Fruit fly (Drosophila melanogaster) whole organism, embryonic: ENCODE data around the gene CG4467.

Source experiments
- BtbVII ChIP-seq: fragments of 200-800 bp; sonication (Bioruptor generic); optimal IDR thresholded peaks from 3 replicates; lab custom pipeline; 2017; ENCODE audit warnings: missing biosample characterization, mild to moderate bottlenecking, missing genetic modification characterization
- CG10147 ChIP-seq: fragments of 200-800 bp; sonication (Bioruptor generic); optimal IDR thresholded peaks from 2 replicates; lab custom pipeline; 2019; ENCODE audit warnings: missing biosample characterization, mild to moderate bottlenecking, missing genetic modification characterization, moderate library complexity
- CG11247 ChIP-seq: fragments of 200-800 bp; sonication (Bioruptor generic); IDR thresholded peaks from 2 replicates; pipeline ENCODE4 v1.3.6; 2022; ENCODE audit warnings: missing biosample characterization, missing genetic modification characterization
- CG15269 ChIP-seq: fragments of 200-800 bp; sonication (Bioruptor generic); optimal IDR thresholded peaks from 2 replicates; lab custom pipeline; 2018; ENCODE audit warnings: missing biosample characterization, mild to moderate bottlenecking, missing genetic modification characterization, moderate library complexity
- CG15696 ChIP-seq: fragments of 200-800 bp; sonication (Bioruptor generic); optimal IDR thresholded peaks from 2 replicates; lab custom pipeline; 2019; ENCODE audit warnings: missing biosample characterization, mild to moderate bottlenecking, missing genetic modification characterization, moderate library complexity
- CG18011 ChIP-seq: fragments of 200-800 bp; sonication (Bioruptor generic); optimal IDR thresholded peaks from 2 replicates; lab custom pipeline; 2017; ENCODE audit warnings: missing biosample characterization, missing genetic modification characterization, mild to moderate bottlenecking, moderate library complexity, missing genotype
- CG1832 ChIP-seq: fragments of 200-800 bp; sonication (Bioruptor generic); optimal IDR thresholded peaks from 2 replicates; lab custom pipeline; 2017; ENCODE audit warnings: missing biosample characterization, mild to moderate bottlenecking, missing genetic modification characterization, inconsistent platforms
- CG2199 ChIP-seq: fragments of 200-800 bp; sonication (Bioruptor generic); IDR thresholded peaks from 3 replicates; pipeline ENCODE4 v1.3.6; 2022; ENCODE audit warnings: missing biosample characterization, missing genetic modification characterization
- CG31224 ChIP-seq: fragments of 200-800 bp; sonication (Bioruptor generic); IDR thresholded peaks from 2 replicates; pipeline ENCODE4 v1.3.6; 2022; ENCODE audit warnings: missing biosample characterization, missing genetic modification characterization
- CG6689 ChIP-seq: fragments of 200-800 bp; sonication (Bioruptor generic); IDR thresholded peaks from 2 replicates; pipeline ENCODE4 v1.3.6; 2022; ENCODE audit warnings: missing biosample characterization, missing genetic modification characterization
- D ChIP-seq, 2 experiments: fragments of 200-800 bp in 1 of 2; fragments of >200 bp in 1 of 2; sonication (Bioruptor generic) in 1 of 2; optimal IDR thresholded peaks; 2 replicates in 1 of 2; 3 replicates in 1 of 2; lab custom pipeline; 2017; ENCODE audit warnings: mild to moderate bottlenecking in 1 of 2, missing biosample characterization in 1 of 2, missing genetic modification characterization in 1 of 2, missing genetic modification reagents in 1 of 2
- Drgx ChIP-seq: fragments of 200-800 bp; sonication (Bioruptor generic); IDR thresholded peaks from 2 replicates; pipeline ENCODE4 v1.3.6; 2022; ENCODE audit warnings: missing biosample characterization, missing genetic modification characterization
- Eip74EF ChIP-seq, 2 experiments: fragments of 200-800 bp in 1 of 2; fragments of >200 bp in 1 of 2; sonication (Bioruptor generic) in 1 of 2; optimal IDR thresholded peaks; 2 replicates each; lab custom pipeline; 2017 to 2019; ENCODE audit warnings: missing biosample characterization in 2 of 2, missing genetic modification characterization in 2 of 2, mild to moderate bottlenecking in 1 of 2, moderate library complexity in 1 of 2
- HLHmδ ChIP-seq: fragments of 200-800 bp; sonication (Bioruptor generic); optimal IDR thresholded peaks from 2 replicates; lab custom pipeline; 2018; ENCODE audit warnings: missing biosample characterization, mild to moderate bottlenecking, missing genetic modification characterization, moderate library complexity
- Hand ChIP-seq: fragments of 200-800 bp; sonication (Bioruptor generic); optimal IDR thresholded peaks from 2 replicates; lab custom pipeline; 2017; ENCODE audit warnings: mild to moderate bottlenecking, missing biosample characterization, missing genetic modification reagents, missing genetic modification characterization
- Hmr ChIP-seq: fragments of 200-800 bp; sonication (Bioruptor generic); optimal IDR thresholded peaks from 3 replicates; lab custom pipeline; 2017; ENCODE audit warnings: mild to moderate bottlenecking, missing biosample characterization, missing genetic modification reagents, missing genetic modification characterization
- Lhr ChIP-seq: fragments of 200-800 bp; sonication (Bioruptor generic); optimal IDR thresholded peaks from 3 replicates; lab custom pipeline; 2017; ENCODE audit warnings: mild to moderate bottlenecking, missing biosample characterization, missing genetic modification reagents, missing genetic modification characterization
- MBD-R2 ChIP-seq: fragments of 200-800 bp; sonication (Bioruptor generic); IDR thresholded peaks from 2 replicates; pipeline ENCODE4 v1.3.6; 2022; ENCODE audit warnings: missing biosample characterization, missing genetic modification characterization
- MESR4 ChIP-seq: fragments of 200-800 bp; sonication (Bioruptor generic); optimal IDR thresholded peaks from 2 replicates; lab custom pipeline; 2018; ENCODE audit warnings: missing biosample characterization, mild to moderate bottlenecking, missing genetic modification characterization, moderate library complexity
- MTF-1 ChIP-seq: fragments of 200-800 bp; sonication (Bioruptor generic); optimal IDR thresholded peaks from 2 replicates; lab custom pipeline; 2018; ENCODE audit warnings: missing biosample characterization, mild to moderate bottlenecking, missing genetic modification characterization, borderline replicate concordance
- Mes4 ChIP-seq: fragments of 200-800 bp; sonication (Bioruptor generic); optimal IDR thresholded peaks from 2 replicates; lab custom pipeline; 2016; ENCODE audit warnings: missing biosample characterization, missing genetic modification characterization
- Nf-YB ChIP-seq: fragments of 200-800 bp; sonication (Bioruptor generic); optimal IDR thresholded peaks from 3 replicates; lab custom pipeline; 2019; ENCODE audit warnings: missing biosample characterization, mild to moderate bottlenecking, missing genetic modification characterization, moderate library complexity
- Nf-YC ChIP-seq: fragments of 200-800 bp; optimal IDR thresholded peaks from 3 replicates; lab custom pipeline; 2019; ENCODE audit warnings: missing biosample characterization, mild to moderate bottlenecking, missing genetic modification characterization, moderate library complexity
- Oli ChIP-seq: fragments of 200-800 bp; sonication (Bioruptor generic); optimal IDR thresholded peaks from 2 replicates; lab custom pipeline; 2018; ENCODE audit warnings: missing biosample characterization, mild to moderate bottlenecking, missing genetic modification characterization, moderate library complexity
- Pdp1 ChIP-seq, 2 experiments: fragments of 200-800 bp; sonication (Bioruptor generic); optimal IDR thresholded peaks; 3 replicates each; lab custom pipeline; 2016; ENCODE audit warnings: missing biosample characterization in 2 of 2, missing genetic modification characterization in 2 of 2, mild to moderate bottlenecking in 1 of 2, moderate library complexity in 1 of 2
- Poxn ChIP-seq: fragments of 200-800 bp; sonication (Bioruptor generic); IDR thresholded peaks from 2 replicates; pipeline ENCODE4 v1.3.6; 2022; ENCODE audit warnings: missing biosample characterization, missing genetic modification characterization
- Ravus ChIP-seq: fragments of 200-800 bp; sonication (Bioruptor generic); IDR thresholded peaks from 2 replicates; pipeline ENCODE4 v1.3.6; 2022; ENCODE audit warnings: missing biosample characterization, missing genetic modification characterization
- Sox100B ChIP-seq: fragments of 200-800 bp; sonication (Bioruptor generic); optimal IDR thresholded peaks from 3 replicates; lab custom pipeline; 2018; ENCODE audit warnings: missing biosample characterization, mild to moderate bottlenecking, missing genetic modification characterization
- Spps ChIP-seq: fragments of 200-800 bp; sonication (Bioruptor generic); optimal IDR thresholded peaks from 2 replicates; lab custom pipeline; 2018; ENCODE audit warnings: missing biosample characterization, mild to moderate bottlenecking, missing genetic modification characterization
- Vsx1 ChIP-seq: fragments of 200-800 bp; sonication (Bioruptor generic); optimal IDR thresholded peaks from 2 replicates; lab custom pipeline; 2017; ENCODE audit warnings: missing biosample characterization, mild to moderate bottlenecking, missing genetic modification characterization, missing genetic modification reagents
- amos ChIP-seq: fragments of 200-800 bp; sonication (Bioruptor generic); IDR thresholded peaks from 2 replicates; pipeline ENCODE4 v1.3.6; 2022; ENCODE audit warnings: missing biosample characterization, missing genetic modification characterization; ENCODE audit not compliant: partially characterized antibody
- ato ChIP-seq: fragments of 200-800 bp; sonication (Bioruptor generic); IDR thresholded peaks from 2 replicates; pipeline ENCODE4 v1.3.6; 2022; ENCODE audit warnings: missing biosample characterization, missing genetic modification characterization; ENCODE audit not compliant: partially characterized antibody
- bsh ChIP-seq, 2 experiments: fragments of 200-800 bp; sonication (Bioruptor generic); optimal IDR thresholded peaks; 2 replicates each; lab custom pipeline; 2017 to 2018; ENCODE audit warnings: mild to moderate bottlenecking in 2 of 2, missing biosample characterization in 2 of 2, missing genetic modification characterization in 2 of 2, moderate library complexity in 1 of 2
- chif ChIP-seq, 2 experiments: fragments of 200-800 bp; sonication (Bioruptor generic); optimal IDR thresholded peaks; 3 replicates each; lab custom pipeline; 2016; ENCODE audit warnings: missing biosample characterization in 2 of 2, missing genetic modification characterization in 2 of 2
- fu2 ChIP-seq: fragments of 200-800 bp; sonication (Bioruptor generic); optimal IDR thresholded peaks from 2 replicates; lab custom pipeline; 2016; ENCODE audit warnings: missing biosample characterization, missing genetic modification characterization
- lov ChIP-seq, 2 experiments: fragments of 200-800 bp in 1 of 2; fragments of >200 bp in 1 of 2; sonication (Bioruptor generic) in 1 of 2; IDR thresholded peaks in 1 of 2; optimal IDR thresholded peaks in 1 of 2; 2 replicates in 1 of 2; 3 replicates in 1 of 2; pipeline versions ENCODE4 v1.3.6 to Lab custom; 2017 to 2022; ENCODE audit warnings: missing biosample characterization in 1 of 2, missing genetic modification characterization in 1 of 2
- luna ChIP-seq: fragments of 200-800 bp; sonication (Bioruptor generic); optimal IDR thresholded peaks from 2 replicates; lab custom pipeline; 2016; ENCODE audit warnings: missing biosample characterization, missing genetic modification characterization
- nerfin-1 ChIP-seq: fragments of 200-800 bp; sonication (Bioruptor generic); optimal IDR thresholded peaks from 3 replicates; lab custom pipeline; 2019; ENCODE audit warnings: missing biosample characterization, mild to moderate bottlenecking, missing genetic modification characterization, moderate library complexity
- nom ChIP-seq: fragments of 200-800 bp; sonication (Bioruptor generic); optimal IDR thresholded peaks from 2 replicates; lab custom pipeline; 2017; ENCODE audit warnings: missing biosample characterization, missing genetic modification characterization, mild to moderate bottlenecking, moderate library complexity, missing genetic modification reagents
- prd ChIP-seq, 3 experiments: fragments of >200 bp in 2 of 3; fragments of 200-800 bp in 1 of 3; sonication (Bioruptor generic) in 1 of 3; optimal IDR thresholded peaks in 2 of 3; IDR thresholded peaks in 1 of 3; 2 replicates in 2 of 3; 3 replicates in 1 of 3; pipeline versions ENCODE4 v1.3.6 to Lab custom; 2017 to 2022; ENCODE audit warnings: missing biosample characterization in 1 of 3, missing genetic modification characterization in 1 of 3
- sr ChIP-seq: fragments of 200-800 bp; sonication (Bioruptor generic); IDR thresholded peaks from 3 replicates; pipeline ENCODE4 v1.3.6; 2022; ENCODE audit warnings: missing biosample characterization, missing genetic modification characterization
- stc ChIP-seq: fragments of 200-800 bp; sonication (Bioruptor generic); IDR thresholded peaks from 2 replicates; pipeline ENCODE4 v1.3.6; 2022; ENCODE audit warnings: missing biosample characterization, missing genetic modification characterization
- ttk ChIP-seq: fragments of 200-800 bp; sonication (Bioruptor generic); IDR thresholded peaks from 2 replicates; pipeline ENCODE4 v2.1.2; 2022; ENCODE audit warnings: missing biosample characterization, missing genetic modification characterization
- twi ChIP-seq: fragments of 200-800 bp; optimal IDR thresholded peaks from 2 replicates; lab custom pipeline; 2019; ENCODE audit warnings: missing biosample characterization, mild to moderate bottlenecking, missing genetic modification characterization, moderate library complexity
- wek ChIP-seq: fragments of 200-800 bp; sonication (Bioruptor generic); optimal IDR thresholded peaks from 3 replicates; lab custom pipeline; 2018; ENCODE audit warnings: missing biosample characterization, mild to moderate bottlenecking, missing genetic modification characterization, moderate library complexity

Gene CG4467

dm6 chr3R:23297132-23297862 is 48.6 kb upstream of the CG4467 start (continued):
- TF ChIP-seq Lhr, result no peak
- peak; percentile 70 for TF ChIP-seq CG1832 (GFP tag; lab: Kevin White, UChicago)
- TF ChIP-seq Mes4 (GFP tag; lab: Kevin White, UChicago), result no peak
- TF ChIP-seq Hmr (GFP tag; lab: Kevin White, UChicago), result peak; percentile 0
- TF ChIP-seq MBD-R2 (GFP tag; lab: Robert Waterston, UW), result no peak
- no peak for TF ChIP-seq CG11247 (GFP tag; lab: Robert Waterston, UW)
- no peak for TF ChIP-seq ttk (GFP tag; lab: Robert Waterston, UW)
- TF ChIP-seq CG6689, result 0 out of 2 replicates have a peak, but pooled peaks have one; percentile 32
- no peak for TF ChIP-seq CG2199 (GFP tag; lab: Robert Waterston, UW)
- peak; percentile 21 for TF ChIP-seq MTF-1 (GFP tag; lab: Kevin White, UChicago)
- TF ChIP-seq twi (tag; lab: Kevin White, UChicago), result no peak
- TF ChIP-seq stc (GFP tag; lab: Robert Waterston, UW), result no peak
- peak; percentile 18 for TF ChIP-seq Vsx1 (GFP tag; lab: Kevin White, UChicago)
- TF ChIP-seq CG15269 (tag; lab: Kevin White, UChicago), result no peak
- no peak for TF ChIP-seq luna (GFP tag; lab: Kevin White, UChicago)
- TF ChIP-seq chif (GFP tag; optimal IDR thresholded peaks at IDR 0.05; lab: Kevin White, UChicago), result peak in 1 of 2 experiments; percentile 49
- no peak for TF ChIP-seq MESR4 (GFP tag; lab: Kevin White, UChicago)
- TF ChIP-seq prd (optimal IDR thresholded peaks at IDR 0.05; lab: Kevin White, UChicago), result no peak
- TF ChIP-seq prd (GFP tag; IDR thresholded peaks at IDR 0.05; lab: Robert Waterston, UW), result peak; percentile 51; the same call in 2 of the 3 replicates
- TF ChIP-seq nom (GFP tag; lab: Kevin White, UChicago), result no peak
- no peak for TF ChIP-seq Eip74EF (GFP tag; optimal IDR thresholded peaks at IDR 0.05; lab: Kevin White, UChicago)
- peak; percentile 18 for TF ChIP-seq Oli (tag; lab: Kevin White, UChicago)
- peak; percentile 23 for TF ChIP-seq Spps (tag; lab: Kevin White, UChicago)
- no peak for TF ChIP-seq BtbVII (GFP tag; lab: Kevin White, UChicago)
- TF ChIP-seq CG15696 (tag; lab: Kevin White, UChicago), result peak; percentile 63
- TF ChIP-seq Hand (GFP tag; lab: Kevin White, UChicago), result no peak
- TF ChIP-seq CG18011 (GFP tag; lab: Kevin White, UChicago), result no peak
- TF ChIP-seq CG31224 (GFP tag; lab: Robert Waterston, UW), result no peak
- peak in 1 of 2 experiments; percentile 66 for TF ChIP-seq bsh (GFP tag; optimal IDR thresholded peaks at IDR 0.05; lab: Kevin White, UChicago)
- TF ChIP-seq amos (GFP tag; lab: Robert Waterston, UW), result no peak
- no peak for TF ChIP-seq ato (GFP tag; lab: Robert Waterston, UW)
- no peak for TF ChIP-seq fu2 (GFP tag; lab: Kevin White, UChicago)

dm6 chr3R:23296146-23296545 is 47.4 kb upstream of the CG4467 start:
- TF ChIP-seq HLHmδ (GFP tag; lab: Kevin White, UChicago), result no peak
- TF ChIP-seq CG10147, result no peak
- no peak for TF ChIP-seq Poxn
- TF ChIP-seq Nf-YB, result peak; percentile 73
- TF ChIP-seq D (optimal IDR thresholded peaks at IDR 0.05; lab: Kevin White, UChicago), result no peak
- no peak for TF ChIP-seq D (GFP tag; optimal IDR thresholded peaks at IDR 0.05; lab: Kevin White, UChicago)
- no peak for TF ChIP-seq nerfin-1 (tag; lab: Kevin White, UChicago)
- TF ChIP-seq Ravus (GFP tag; lab: Robert Waterston, UW), result no peak
- no peak for TF ChIP-seq lov (optimal IDR thresholded peaks at IDR 0.05; lab: Kevin White, UChicago)
- 0 out of 3 replicates have a peak, but pooled peaks have one; percentile 15 for TF ChIP-seq lov (GFP tag; IDR thresholded peaks at IDR 0.05; lab: Robert Waterston, UW)
- TF ChIP-seq Pdp1 (GFP tag; optimal IDR thresholded peaks at IDR 0.05; lab: Kevin White, UChicago), result peak in 1 of 2 experiments; percentile 16
- TF ChIP-seq sr (GFP tag; lab: Robert Waterston, UW), result peak; percentile 67; the same call in 2 of the 3 replicates
- 0 out of 2 replicates have a peak, but pooled peaks have one; percentile 21 for TF ChIP-seq Drgx (GFP tag; lab: Robert Waterston, UW)
- TF ChIP-seq Nf-YC (tag; lab: Kevin White, UChicago), result peak; percentile 83
- no peak for TF ChIP-seq Sox100B (GFP tag; lab: Kevin White, UChicago)
- TF ChIP-seq wek (GFP tag; lab: Kevin White, UChicago), result no peak
